Fruit fly (Drosophila melanogaster): Measurements from ENCODE around the gene Spn77Bc.

Spn77Bc gene

dm6 chr3L:20347762-20348580, 5.5 kb downstream of the Spn77Bc start, which contains the start of the genes Rbbp5 and eRF1 (continued):
- TF ChIP-seq Vsx2 (GFP tag; optimal IDR thresholded peaks at IDR 0.05; ENCODE audit: partially characterized antibody) = no peak
- TF ChIP-seq woc (GFP tag; optimal IDR thresholded peaks at IDR 0.05) = peak; percentile 80
- no peak for TF ChIP-seq Dif (GFP tag; optimal IDR thresholded peaks at IDR 0.05; ENCODE audit: partially characterized antibody)
- no peak for TF ChIP-seq usp (GFP tag; optimal IDR thresholded peaks at IDR 0.05)
- peak; percentile 82 for TF ChIP-seq Jra (GFP tag; optimal IDR thresholded peaks at IDR 0.05)
- peak; percentile 48 for TF ChIP-seq dsf (GFP tag; optimal IDR thresholded peaks at IDR 0.05; ENCODE audit: borderline replicate concordance)
- TF ChIP-seq psq (GFP tag; optimal IDR thresholded peaks at IDR 0.05) = peak; percentile 74
- TF ChIP-seq foxo (GFP tag; optimal IDR thresholded peaks at IDR 0.05) = peak in 1 of 2 experiments; percentile 86
- no peak for TF ChIP-seq Mio (GFP tag; optimal IDR thresholded peaks at IDR 0.05)
- peak; percentile 45 for TF ChIP-seq br (GFP tag; optimal IDR thresholded peaks at IDR 0.05)
- TF ChIP-seq jim (GFP tag; optimal IDR thresholded peaks at IDR 0.05) = peak; percentile 42
- no peak for TF ChIP-seq dmrt93B (GFP tag; optimal IDR thresholded peaks at IDR 0.05)

DNA sequence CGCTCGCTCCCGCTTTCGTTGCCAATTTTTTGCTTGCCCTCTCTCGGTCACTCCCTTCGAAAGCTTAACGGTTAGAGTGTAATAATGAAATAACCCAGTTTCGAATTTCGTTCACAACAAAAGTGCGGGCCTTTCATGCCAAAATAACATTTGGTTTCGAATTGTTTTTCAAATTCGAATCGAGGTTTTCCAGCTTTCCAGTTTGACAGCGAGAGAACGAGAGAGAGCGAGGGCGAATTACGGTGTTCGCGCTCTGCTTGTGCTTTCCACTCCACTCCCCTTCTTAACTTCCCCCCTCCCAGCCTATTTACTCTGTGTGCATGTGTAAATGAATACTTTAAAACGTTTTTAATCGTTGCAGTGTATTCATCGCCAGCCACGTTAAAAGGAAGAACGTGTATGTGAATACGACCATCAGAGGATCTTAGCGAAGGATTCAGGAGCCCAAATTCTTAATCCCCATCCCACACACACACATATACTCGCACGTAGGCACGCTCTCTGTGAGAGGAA, 6.2 kb downstream of the Spn77Bc start:
- TF ChIP-seq Rel (GFP tag; optimal IDR thresholded peaks at IDR 0.05) (no peak), Rel (tag; optimal IDR thresholded peaks at IDR 0.05) (peak; percentile 56), OdsH (GFP tag; optimal IDR thresholded peaks at IDR 0.05) (peak; percentile 31), sv (GFP tag; optimal IDR thresholded peaks at IDR 0.05) (no peak)

DNA sequence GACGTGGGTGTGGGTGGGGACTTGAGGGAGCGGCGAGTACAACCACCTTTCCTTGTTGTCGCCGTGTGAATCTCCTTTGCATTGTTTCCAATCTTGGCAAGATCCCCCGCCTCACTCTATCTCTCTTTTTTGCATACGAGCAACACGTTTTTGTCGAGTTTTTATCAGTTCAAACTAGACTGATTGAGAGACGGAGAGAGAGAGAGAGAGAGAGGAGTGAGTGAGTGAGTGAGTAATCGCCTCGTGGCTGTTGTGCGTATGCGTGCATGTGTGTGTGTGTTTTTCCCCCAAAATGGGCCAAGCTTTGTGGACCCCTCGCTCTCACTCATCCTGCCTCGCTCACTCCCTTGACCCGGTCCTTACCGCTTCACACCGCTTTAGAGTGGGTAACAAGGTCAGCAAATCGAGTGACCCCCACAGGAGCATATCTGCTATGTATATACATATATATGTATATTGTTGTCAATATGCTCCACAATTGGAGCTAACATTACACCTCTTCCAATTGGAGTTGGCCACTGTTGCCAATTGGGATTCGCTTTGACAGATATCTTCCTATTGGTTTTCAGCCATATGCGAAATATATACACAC, 7.0 kb downstream of the Spn77Bc start:
- TF ChIP-seq Sp1 (GFP tag; optimal IDR thresholded peaks at IDR 0.05) (no peak), Hr83 (GFP tag; optimal IDR thresholded peaks at IDR 0.05; ENCODE audit: poor library complexity, severe bottlenecking) (no peak), brk (GFP tag; optimal IDR thresholded peaks at IDR 0.05) (no peak), h (GFP tag; optimal IDR thresholded peaks at IDR 0.05) (peak; percentile 3), Rel (GFP tag; optimal IDR thresholded peaks at IDR 0.05) (no peak), Rel (tag; optimal IDR thresholded peaks at IDR 0.05) (peak; percentile 100), dsf (GFP tag; optimal IDR thresholded peaks at IDR 0.05; ENCODE audit: borderline replicate concordance) (no peak), CG9705 (GFP tag; optimal IDR thresholded peaks at IDR 0.05) (no peak), tai (GFP tag; optimal IDR thresholded peaks at IDR 0.05) (no peak), sage (GFP tag; optimal IDR thresholded peaks at IDR 0.05) (peak; percentile 6), Dfd (GFP tag; optimal IDR thresholded peaks at IDR 0.05) (no peak), OdsH (GFP tag; optimal IDR thresholded peaks at IDR 0.05) (no peak), Hnf4 (GFP tag; optimal IDR thresholded peaks at IDR 0.05) (no peak), Myc (optimal IDR thresholded peaks at IDR 0.05) (no peak), psq (GFP tag; optimal IDR thresholded peaks at IDR 0.05) (no peak), sv (GFP tag; optimal IDR thresholded peaks at IDR 0.05) (no peak), Vsx2 (GFP tag; optimal IDR thresholded peaks at IDR 0.05; ENCODE audit: partially characterized antibody) (peak; percentile 65), usp (GFP tag; optimal IDR thresholded peaks at IDR 0.05) (no peak), GATAd (GFP tag; optimal IDR thresholded peaks at IDR 0.05) (no peak), CrebA (GFP tag; optimal IDR thresholded peaks at IDR 0.05; ENCODE audit: borderline replicate concordance) (no peak), dl (GFP tag; optimal IDR thresholded peaks at IDR 0.05; ENCODE audit: insufficient read depth in 1 of 2, partially characterized antibody in 2 of 2) (peak; percentile 55 to 88), foxo (GFP tag; optimal IDR thresholded peaks at IDR 0.05) (no peak), jim (GFP tag; optimal IDR thresholded peaks at IDR 0.05) (no peak), lola (GFP tag; optimal IDR thresholded peaks at IDR 0.05) (no peak), dmrt93B (GFP tag; optimal IDR thresholded peaks at IDR 0.05) (no peak), N (GFP tag; optimal IDR thresholded peaks at IDR 0.05) (no peak), Abd-B (GFP tag; optimal IDR thresholded peaks at IDR 0.05) (no peak), Hr78 (GFP tag; optimal IDR thresholded peaks at IDR 0.05) (no peak), CG32264 (GFP tag; optimal IDR thresholded peaks at IDR 0.05) (no peak), Dif (GFP tag; optimal IDR thresholded peaks at IDR 0.05; ENCODE audit: partially characterized antibody) (peak; percentile 88), br (GFP tag; optimal IDR thresholded peaks at IDR 0.05) (no peak), woc (GFP tag; optimal IDR thresholded peaks at IDR 0.05) (no peak), Jra (GFP tag; optimal IDR thresholded peaks at IDR 0.05) (peak; percentile 48), rgr (GFP tag; optimal IDR thresholded peaks at IDR 0.05) (no peak), Mio (GFP tag; optimal IDR thresholded peaks at IDR 0.05) (no peak), HLH106 (tag; optimal IDR thresholded peaks at IDR 0.05) (no peak), pan (optimal IDR thresholded peaks at IDR 0.05) (no peak), ey (GFP tag; optimal IDR thresholded peaks at IDR 0.05) (no peak), fru (GFP tag; optimal IDR thresholded peaks at IDR 0.05) (no peak)

All from whole organism, wandering third instar larva.